Fruit fly (Drosophila melanogaster) whole organism: Measurements from ENCODE around the gene Ccp84Ae.

Experiments used
- CG8478 ChIP-seq: fragments of >200 bp; optimal IDR thresholded peaks from 2 replicates; lab custom pipeline; 2018; ENCODE audit warnings: inconsistent platforms
- Dll ChIP-seq: fragments of >200 bp; optimal IDR thresholded peaks from 2 replicates; lab custom pipeline; 2017
- usp ChIP-seq: fragments of >200 bp; optimal IDR thresholded peaks from 2 replicates; lab custom pipeline; 2017; ENCODE audit warnings: missing biosample characterization, missing genetic modification characterization, mixed read lengths

DNA sequence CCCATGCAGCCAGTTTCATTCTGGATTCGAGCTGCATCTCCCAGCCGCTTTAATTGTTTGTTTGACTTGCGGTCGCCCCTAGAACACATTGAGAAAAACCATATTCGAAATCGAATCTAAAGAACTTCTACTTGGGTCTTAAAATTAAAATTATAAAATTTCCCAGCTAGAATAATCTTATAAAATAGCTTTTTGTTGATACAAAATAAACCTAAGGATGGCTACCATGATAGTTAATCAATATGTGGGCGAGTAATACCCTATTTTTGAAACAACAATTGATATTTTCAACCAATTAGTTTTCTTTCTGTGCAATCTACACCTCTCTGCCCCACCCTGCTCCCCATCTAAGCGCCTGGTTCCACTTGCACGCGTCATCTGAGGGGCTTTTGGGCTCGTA lies 17.0 kb downstream of the Ccp84Ae start:
- no peak for TF ChIP-seq usp (GFP tag; lab: Kevin White, UChicago)
- TF ChIP-seq Dll (lab: Kevin White, UChicago): no peak
- no peak for TF ChIP-seq CG8478
